Worm (Caenorhabditis elegans) whole organism, early embryonic: Measurements from ENCODE around the gene F37C12.21.

Experiments used
- B0310.2 ChIP-seq: sonication (generic microtip); optimal IDR thresholded peaks from 2 replicates; lab custom pipeline; 2016; ENCODE audit warnings: mild to moderate bottlenecking, missing genetic modification characterization, missing compliant biosample characterization
- tbx-11 ChIP-seq: fragments of 200-800 bp; sonication (Bioruptor generic); IDR thresholded peaks from 2 replicates; pipeline ENCODE4 v1.3.6; 2022; ENCODE audit warnings: missing genetic modification characterization, missing compliant biosample characterization

- no peak for TF ChIP-seq tbx-11 (GFP tag; lab: Robert Waterston, UW)
- TF ChIP-seq B0310.2 (tag; lab: Kevin White, UChicago): no peak
Observed at ce11 chrIII:7165816-7166229, 22.3 kb upstream of the F37C12.21 start.
